Fruit fly (Drosophila melanogaster) whole organism, embryonic: ENCODE data around the gene aop.

ENCODE experiments used
- Ada2b ChIP-seq: fragments of 200-800 bp; sonication (Bioruptor generic); IDR thresholded peaks from 2 replicates; pipeline ENCODE4 v1.3.6; 2022; ENCODE audit warnings: missing biosample characterization, missing genetic modification characterization
- BEAF-32 ChIP-seq: fragments of 200-800 bp; sonication (Bioruptor generic); optimal IDR thresholded peaks from 3 replicates; lab custom pipeline; 2017; ENCODE audit warnings: missing biosample characterization, missing genetic modification characterization, mild to moderate bottlenecking, moderate library complexity, missing genetic modification reagents
- CG12391 ChIP-seq: fragments of 200-800 bp; sonication (Bioruptor generic); optimal IDR thresholded peaks from 3 replicates; lab custom pipeline; 2018; ENCODE audit warnings: missing biosample characterization, mild to moderate bottlenecking, missing genetic modification characterization, moderate library complexity
- CG13287 ChIP-seq: fragments of 200-800 bp; sonication (Bioruptor generic); IDR thresholded peaks from 2 replicates; pipeline ENCODE4 v1.3.6; 2022; ENCODE audit warnings: missing biosample characterization, missing genetic modification characterization; ENCODE audit not compliant: partially characterized antibody
- CG13775 ChIP-seq: fragments of 200-800 bp; sonication (Bioruptor generic); optimal IDR thresholded peaks from 3 replicates; lab custom pipeline; 2017; ENCODE audit warnings: missing biosample characterization, mild to moderate bottlenecking, missing genetic modification characterization
- CG1603 ChIP-seq: fragments of 200-800 bp; sonication (Bioruptor generic); optimal IDR thresholded peaks from 2 replicates; lab custom pipeline; 2019; ENCODE audit warnings: missing biosample characterization, mild to moderate bottlenecking, missing genetic modification characterization, moderate library complexity
- CG16815 ChIP-seq: fragments of 200-800 bp; sonication (Bioruptor generic); optimal IDR thresholded peaks from 3 replicates; lab custom pipeline; 2017; ENCODE audit warnings: missing biosample characterization, mild to moderate bottlenecking, missing genetic modification characterization
- CG18599 ChIP-seq: fragments of 200-800 bp; sonication (Bioruptor generic); optimal IDR thresholded peaks from 3 replicates; lab custom pipeline; 2017; ENCODE audit warnings: missing biosample characterization, missing genetic modification characterization, mild to moderate bottlenecking, moderate library complexity, missing genetic modification reagents
- CG2875 ChIP-seq: fragments of 200-800 bp; sonication (Bioruptor generic); optimal IDR thresholded peaks from 2 replicates; lab custom pipeline; 2017; ENCODE audit warnings: missing biosample characterization, mild to moderate bottlenecking, missing genetic modification characterization, missing genetic modification reagents
- CG3065 ChIP-seq: fragments of 200-800 bp; sonication (Bioruptor generic); optimal IDR thresholded peaks from 2 replicates; lab custom pipeline; 2016; ENCODE audit warnings: missing biosample characterization, missing genetic modification characterization
- CG3281 ChIP-seq: fragments of 200-800 bp; sonication (Bioruptor generic); optimal IDR thresholded peaks from 3 replicates; lab custom pipeline; 2017; ENCODE audit warnings: missing biosample characterization, mild to moderate bottlenecking, missing genetic modification characterization
- CG3407 ChIP-seq: fragments of 200-800 bp; sonication (Bioruptor generic); optimal IDR thresholded peaks from 2 replicates; lab custom pipeline; 2018; ENCODE audit warnings: missing biosample characterization, mild to moderate bottlenecking, missing genetic modification characterization
- CG34376 ChIP-seq: fragments of 200-800 bp; sonication (Bioruptor generic); optimal IDR thresholded peaks from 2 replicates; lab custom pipeline; 2018; ENCODE audit warnings: missing biosample characterization, mild to moderate bottlenecking, missing genetic modification characterization
- CG3838 ChIP-seq: fragments of 200-800 bp; sonication (Bioruptor generic); optimal IDR thresholded peaks from 3 replicates; lab custom pipeline; 2016; ENCODE audit warnings: missing biosample characterization, missing genetic modification characterization
- CG3995 ChIP-seq: fragments of 200-800 bp; sonication (Bioruptor generic); optimal IDR thresholded peaks from 3 replicates; lab custom pipeline; 2016; ENCODE audit warnings: missing biosample characterization, missing genetic modification characterization
- CG4707 ChIP-seq: fragments of 200-800 bp; sonication (Bioruptor generic); optimal IDR thresholded peaks from 2 replicates; lab custom pipeline; 2018; ENCODE audit warnings: missing biosample characterization, mild to moderate bottlenecking, missing genetic modification characterization, moderate library complexity
- CG7556 ChIP-seq: fragments of 200-800 bp; sonication (Bioruptor generic); optimal IDR thresholded peaks from 2 replicates; lab custom pipeline; 2017; ENCODE audit warnings: missing biosample characterization, mild to moderate bottlenecking, missing genetic modification characterization
- CG7786 ChIP-seq: fragments of 200-800 bp; sonication (Bioruptor generic); optimal IDR thresholded peaks from 2 replicates; lab custom pipeline; 2016; ENCODE audit warnings: missing biosample characterization, missing genetic modification characterization
- CG9727 ChIP-seq: fragments of 200-800 bp; sonication (Bioruptor generic); optimal IDR thresholded peaks from 3 replicates; lab custom pipeline; 2017; ENCODE audit warnings: missing biosample characterization, mild to moderate bottlenecking, missing genetic modification characterization
- Dll ChIP-seq: fragments of 200-800 bp; sonication (Bioruptor generic); IDR thresholded peaks from 4 replicates; pipeline ENCODE4 v1.3.6; 2022; ENCODE audit warnings: missing biosample characterization, missing genetic modification characterization; ENCODE audit not compliant: partially characterized antibody
- Dref ChIP-seq: fragments of 200-800 bp; sonication (Bioruptor generic); IDR thresholded peaks from 2 replicates; pipeline ENCODE4 v1.3.6; 2022; ENCODE audit warnings: missing biosample characterization, missing genetic modification characterization
- Ets97D ChIP-seq: fragments of 200-800 bp; sonication (Bioruptor generic); optimal IDR thresholded peaks from 3 replicates; lab custom pipeline; 2016; ENCODE audit warnings: missing biosample characterization, missing genetic modification characterization
- HmgZ ChIP-seq: fragments of 200-800 bp; sonication (Bioruptor generic); optimal IDR thresholded peaks from 2 replicates; lab custom pipeline; 2018; ENCODE audit warnings: missing biosample characterization, mild to moderate bottlenecking, missing genetic modification characterization
- Lim3 ChIP-seq: fragments of 200-800 bp; sonication (Bioruptor generic); IDR thresholded peaks from 2 replicates; pipeline ENCODE4 v1.3.6; 2022; ENCODE audit warnings: missing biosample characterization, missing genetic modification characterization
- Mes4 ChIP-seq: fragments of 200-800 bp; sonication (Bioruptor generic); optimal IDR thresholded peaks from 2 replicates; lab custom pipeline; 2016; ENCODE audit warnings: missing biosample characterization, missing genetic modification characterization
- NC2α ChIP-seq: fragments of 200-800 bp; sonication (Bioruptor generic); optimal IDR thresholded peaks from 2 replicates; lab custom pipeline; 2016; ENCODE audit warnings: missing biosample characterization, missing genetic modification characterization
- Nf-YC ChIP-seq: fragments of 200-800 bp; optimal IDR thresholded peaks from 3 replicates; lab custom pipeline; 2019; ENCODE audit warnings: missing biosample characterization, mild to moderate bottlenecking, missing genetic modification characterization, moderate library complexity
- Optix ChIP-seq: fragments of 200-800 bp; sonication (Bioruptor generic); IDR thresholded peaks from 3 replicates; pipeline ENCODE4 v1.3.6; 2022; ENCODE audit warnings: missing biosample characterization, missing genetic modification characterization
- Pdp1 ChIP-seq, 2 experiments: fragments of 200-800 bp; sonication (Bioruptor generic); optimal IDR thresholded peaks; 3 replicates each; lab custom pipeline; 2016; ENCODE audit warnings: missing biosample characterization in 2 of 2, missing genetic modification characterization in 2 of 2, mild to moderate bottlenecking in 1 of 2, moderate library complexity in 1 of 2
- Ssrp ChIP-seq: fragments of 200-800 bp; sonication (Bioruptor generic); optimal IDR thresholded peaks from 2 replicates; lab custom pipeline; 2018; ENCODE audit warnings: missing biosample characterization, mild to moderate bottlenecking, missing genetic modification characterization, moderate library complexity
- az2 ChIP-seq: fragments of 200-800 bp; sonication (Bioruptor generic); optimal IDR thresholded peaks from 3 replicates; lab custom pipeline; 2016; ENCODE audit warnings: missing biosample characterization, missing genetic modification characterization
- bab2 ChIP-seq: fragments of 200-800 bp; sonication (Bioruptor generic); optimal IDR thresholded peaks from 2 replicates; lab custom pipeline; 2016; ENCODE audit warnings: missing biosample characterization, missing genetic modification characterization
- cas ChIP-seq: fragments of 200-800 bp; sonication (Bioruptor generic); IDR thresholded peaks from 2 replicates; pipeline ENCODE4 v1.3.6; 2022; ENCODE audit warnings: missing biosample characterization, missing genetic modification characterization
- danr ChIP-seq: fragments of 200-800 bp; sonication (Bioruptor generic); IDR thresholded peaks from 2 replicates; pipeline ENCODE4 v1.3.6; 2022; ENCODE audit warnings: missing biosample characterization, missing genetic modification characterization
- dm ChIP-seq: fragments of 200-800 bp; sonication (Bioruptor generic); optimal IDR thresholded peaks from 3 replicates; lab custom pipeline; 2016; ENCODE audit warnings: missing biosample characterization, missing genetic modification characterization
- en ChIP-seq: fragments of 200-800 bp; sonication (Bioruptor generic); optimal IDR thresholded peaks from 2 replicates; lab custom pipeline; 2016; ENCODE audit warnings: missing biosample characterization, missing genetic modification characterization
- fd96Cb ChIP-seq: fragments of 200-800 bp; sonication (Bioruptor generic); optimal IDR thresholded peaks from 2 replicates; lab custom pipeline; 2018; ENCODE audit warnings: missing biosample characterization, mild to moderate bottlenecking, missing genetic modification characterization, moderate library complexity
- ind ChIP-seq: fragments of 200-800 bp; sonication (Bioruptor generic); optimal IDR thresholded peaks from 3 replicates; lab custom pipeline; 2016; ENCODE audit warnings: missing biosample characterization, missing genetic modification characterization
- knrl ChIP-seq: fragments of 200-800 bp; sonication (Bioruptor generic); IDR thresholded peaks from 3 replicates; pipeline ENCODE4 v1.3.6; 2022; ENCODE audit warnings: missing biosample characterization, missing genetic modification characterization; ENCODE audit not compliant: partially characterized antibody
- maf-S ChIP-seq: fragments of 200-800 bp; sonication (Bioruptor generic); optimal IDR thresholded peaks from 2 replicates; lab custom pipeline; 2016; ENCODE audit warnings: missing biosample characterization, missing genetic modification characterization
- nau ChIP-seq: fragments of 200-800 bp; sonication (Bioruptor generic); optimal IDR thresholded peaks from 3 replicates; lab custom pipeline; 2017; ENCODE audit warnings: missing biosample characterization, mild to moderate bottlenecking, missing genetic modification characterization, missing genetic modification reagents
- otp ChIP-seq: fragments of 200-800 bp; sonication (Bioruptor generic); IDR thresholded peaks from 3 replicates; pipeline ENCODE4, ENCODE4 v1.3.6; 2022; ENCODE audit warnings: missing biosample characterization, missing genetic modification characterization
- phol ChIP-seq: fragments of 200-800 bp; sonication (Bioruptor generic); optimal IDR thresholded peaks from 3 replicates; lab custom pipeline; 2018; ENCODE audit warnings: missing biosample characterization, mild to moderate bottlenecking, missing genetic modification characterization, moderate library complexity
- psq ChIP-seq: fragments of 200-800 bp; sonication (Bioruptor generic); optimal IDR thresholded peaks from 2 replicates; lab custom pipeline; 2017; ENCODE audit warnings: missing biosample characterization, missing genetic modification characterization
- pum ChIP-seq: fragments of 200-800 bp; sonication (Bioruptor generic); optimal IDR thresholded peaks from 2 replicates; lab custom pipeline; 2016; ENCODE audit warnings: missing biosample characterization, missing genetic modification characterization
- sd ChIP-seq: fragments of 200-800 bp; sonication (Bioruptor generic); optimal IDR thresholded peaks from 3 replicates; lab custom pipeline; 2018; ENCODE audit warnings: missing biosample characterization, mild to moderate bottlenecking, missing genetic modification characterization, moderate library complexity
- tio ChIP-seq: fragments of 200-800 bp; sonication (Bioruptor generic); optimal IDR thresholded peaks from 2 replicates; lab custom pipeline; 2017; ENCODE audit warnings: missing biosample characterization, missing genetic modification characterization, inconsistent platforms
- tna ChIP-seq: fragments of 200-800 bp; sonication (Bioruptor generic); IDR thresholded peaks from 2 replicates; pipeline ENCODE4 v1.3.6; 2022; ENCODE audit warnings: missing biosample characterization, missing genetic modification characterization; ENCODE audit not compliant: partially characterized antibody
- ttk ChIP-seq: fragments of 200-800 bp; sonication (Bioruptor generic); IDR thresholded peaks from 2 replicates; pipeline ENCODE4 v2.1.2; 2022; ENCODE audit warnings: missing biosample characterization, missing genetic modification characterization
- twi ChIP-seq: fragments of 200-800 bp; optimal IDR thresholded peaks from 2 replicates; lab custom pipeline; 2019; ENCODE audit warnings: missing biosample characterization, mild to moderate bottlenecking, missing genetic modification characterization, moderate library complexity

Gene aop

dm6 chr2L:2201107-2201561 lies 22.6 kb upstream of the aop start (continued):
- TF ChIP-seq nau (GFP tag; lab: Kevin White, UChicago) (peak; percentile 86), Nf-YC (peak; percentile 21), NC2α (GFP tag; lab: Kevin White, UChicago) (peak; percentile 30), Lim3 (no peak; the same call in 1 of the 2 replicates), CG18599 (peak; percentile 65), CG3838 (GFP tag; lab: Kevin White, UChicago) (peak; percentile 14), en (GFP tag; lab: Kevin White, UChicago) (peak; percentile 63), tio (peak; percentile 84), CG7556 (GFP tag; lab: Kevin White, UChicago) (peak; percentile 86), CG3065 (GFP tag; lab: Kevin White, UChicago) (peak; percentile 61), sd (tag; lab: Kevin White, UChicago) (no peak), CG3281 (peak; percentile 34), Ssrp (peak; percentile 88), CG12391 (peak; percentile 87), twi (tag; lab: Kevin White, UChicago) (peak; percentile 79), cas (GFP tag; lab: Robert Waterston, UW) (no peak), Dref (GFP tag; lab: Robert Waterston, UW) (no peak), Optix (GFP tag; lab: Robert Waterston, UW) (peak; percentile 75), CG9727 (GFP tag; lab: Kevin White, UChicago) (peak; percentile 90), az2 (GFP tag; lab: Kevin White, UChicago) (peak; percentile 86), HmgZ (tag; lab: Kevin White, UChicago) (no peak), danr (GFP tag; lab: Robert Waterston, UW) (peak; percentile 61; the same call in 1 of the 2 replicates), Ets97D (GFP tag; lab: Kevin White, UChicago) (peak; percentile 6), Mes4 (GFP tag; lab: Kevin White, UChicago) (peak; percentile 75), knrl (GFP tag; lab: Robert Waterston, UW) (0 out of 3 replicates have a peak, but pooled peaks have one; percentile 12), psq (GFP tag; lab: Kevin White, UChicago) (no peak), bab2 (GFP tag; lab: Kevin White, UChicago) (peak; percentile 63), Dll (no peak), BEAF-32 (GFP tag; lab: Kevin White, UChicago) (no peak), ind (GFP tag; lab: Kevin White, UChicago) (peak; percentile 69), CG16815 (GFP tag; lab: Kevin White, UChicago) (peak; percentile 80), CG4707 (GFP tag; lab: Kevin White, UChicago) (peak; percentile 78), CG13287 (GFP tag; lab: Robert Waterston, UW) (no peak), CG3995 (GFP tag; lab: Kevin White, UChicago) (no peak), Ada2b (GFP tag; lab: Robert Waterston, UW) (peak; percentile 52), CG2875 (GFP tag; lab: Kevin White, UChicago) (peak; percentile 89), CG3407 (peak; percentile 89), CG13775 (GFP tag; lab: Kevin White, UChicago) (peak; percentile 81), CG34376 (no peak), CG7786 (peak; percentile 59), dm (GFP tag; lab: Kevin White, UChicago) (no peak), Pdp1 (GFP tag; optimal IDR thresholded peaks at IDR 0.05; lab: Kevin White, UChicago) (peak; percentile 42 to 70), phol (tag; lab: Kevin White, UChicago) (peak; percentile 90), CG1603 (peak; percentile 83), ttk (GFP tag; lab: Robert Waterston, UW) (peak; percentile 45), maf-S (GFP tag; lab: Kevin White, UChicago) (peak; percentile 48), fd96Cb (peak; percentile 88), tna (no peak), pum (GFP tag; lab: Kevin White, UChicago) (peak; percentile 74), otp (GFP tag; lab: Robert Waterston, UW) (peak; percentile 83)
